Worm (Caenorhabditis elegans): Measurements from ENCODE around the gene Y56A3A.41.
"Not testable (repeated sequence)": the region's sequence is repeated elsewhere in the genome, so short reads cannot be mapped to it uniquely, and the experiment has no call there.

Y56A3A.41 gene

DNA sequence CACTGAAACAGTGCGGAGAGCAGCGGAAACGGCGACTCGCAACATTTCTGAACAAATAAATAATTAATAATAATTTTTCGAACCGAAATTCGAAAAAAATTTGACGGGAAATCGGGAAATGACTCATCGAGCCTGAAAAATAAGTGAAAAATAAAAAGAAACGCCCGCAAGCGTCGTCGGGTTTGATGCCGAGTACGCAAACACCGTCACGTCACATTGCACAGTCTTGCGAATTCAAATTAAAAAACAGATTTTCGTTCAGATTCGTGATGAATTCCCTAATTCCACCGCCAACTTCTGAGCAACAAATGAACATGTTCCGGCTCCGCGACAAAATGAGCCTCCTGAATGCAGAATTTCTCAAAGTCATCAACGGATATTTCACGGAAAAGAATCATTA lies 22.8 kb upstream of the Y56A3A.41 start, which contains the start of the genes ndab-1 and npp-16:
ndab-1 (minus strand) TSS at position 47 of the 400 bp plus-strand sequence.
npp-16 (plus strand) TSS at position 263 of the 400 bp plus-strand sequence.
- no peak for TF ChIP-seq unc-62 (GFP tag; optimal IDR thresholded peaks at IDR 0.05)

DNA sequence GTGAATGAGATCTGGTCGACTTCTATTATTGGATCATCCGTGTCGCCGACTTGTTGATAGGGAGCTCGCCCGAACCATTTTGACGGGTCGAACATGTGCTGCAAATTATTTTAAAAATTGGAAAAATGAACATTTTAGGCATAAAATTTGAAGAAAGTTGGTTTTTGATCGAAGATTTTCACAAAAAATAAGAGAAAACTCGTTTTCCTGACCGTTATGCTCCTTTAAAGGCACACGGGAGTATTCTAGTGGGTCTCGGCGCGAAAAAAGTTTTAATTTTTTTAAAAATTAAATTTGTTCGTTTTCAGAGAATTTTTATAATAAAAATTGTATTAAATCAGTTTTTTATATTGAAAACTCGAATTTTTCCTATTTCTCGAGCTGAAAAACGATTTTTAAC lies 21.4 kb upstream of the Y56A3A.41 start, which contains the start of gene Y56A3A.16:
Y56A3A.16 (minus strand) TSS at position 101 of the 400 bp plus-strand sequence.
- TF ChIP-seq unc-62 (GFP tag; optimal IDR thresholded peaks at IDR 0.05): no peak

DNA sequence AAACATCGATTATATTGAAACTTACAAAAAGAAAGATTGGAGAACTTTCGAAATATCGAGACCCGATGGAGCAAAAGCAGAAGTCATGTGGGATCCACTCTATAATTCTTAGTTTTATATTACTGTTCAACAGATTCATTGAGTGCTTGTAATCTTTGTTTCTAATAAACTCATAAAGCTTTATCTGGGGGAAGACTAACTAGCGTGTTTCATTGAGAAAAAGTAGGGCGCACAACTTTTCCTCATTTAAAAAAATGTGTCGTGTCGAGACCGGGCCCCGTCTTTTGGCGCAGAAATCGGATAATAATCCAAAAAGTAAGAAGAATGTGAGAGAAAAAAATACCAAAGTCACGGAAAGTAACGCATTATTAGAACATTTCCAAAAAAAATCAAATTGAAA lies 16.9 kb upstream of the Y56A3A.41 start, which contains the start of gene faah-4:
faah-4 (minus strand) TSS at position 101 of the 400 bp plus-strand sequence.
- no peak for TF ChIP-seq unc-62 (GFP tag; optimal IDR thresholded peaks at IDR 0.05)

DNA sequence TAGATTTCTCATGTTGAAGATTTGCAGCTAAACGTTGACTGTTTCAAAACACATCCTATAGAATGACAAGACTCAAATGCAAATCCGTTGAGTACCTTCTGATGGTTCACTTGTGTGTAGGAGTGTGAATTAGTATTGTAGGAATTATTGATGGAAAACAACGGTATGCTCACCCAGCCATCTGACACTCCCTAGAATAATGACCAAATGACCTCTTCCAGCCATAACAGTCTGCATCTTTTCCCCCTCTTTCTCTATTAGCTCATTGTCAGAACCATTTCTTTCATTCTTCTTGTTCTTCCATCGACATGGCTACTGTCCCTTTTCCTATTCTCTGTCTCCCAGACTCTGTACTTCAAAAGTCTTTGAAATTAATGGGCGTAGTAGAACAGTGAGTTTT lies 15.8 kb upstream of the Y56A3A.41 start, which contains the start of gene fbxb-24:
fbxb-24 (plus strand) TSS at position 301 of the 400 bp plus-strand sequence.
- TF ChIP-seq unc-62 (GFP tag; optimal IDR thresholded peaks at IDR 0.05): no peak

DNA sequence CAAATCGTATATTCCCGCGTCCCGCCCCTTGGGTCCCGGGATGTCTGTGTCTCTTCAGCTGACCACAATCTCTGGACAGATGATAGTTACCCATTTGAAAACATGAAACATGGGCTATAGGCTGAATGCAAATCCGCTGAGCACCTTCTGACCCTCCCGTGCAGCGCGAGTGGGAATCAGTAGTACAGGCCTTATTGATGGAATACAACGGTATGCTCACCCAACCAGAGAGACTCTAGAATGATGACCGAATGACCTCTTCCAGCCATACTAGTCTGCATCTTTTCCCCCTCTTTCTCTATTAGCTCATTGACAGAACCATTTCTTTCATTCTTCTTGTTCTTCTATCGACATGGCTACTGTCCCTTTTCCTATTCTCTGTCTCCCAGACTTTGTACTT lies 14.3 kb upstream of the Y56A3A.41 start, which contains the start of gene sdz-33:
sdz-33 (plus strand) TSS at position 301 of the 400 bp plus-strand sequence.
- TF ChIP-seq unc-62 (GFP tag; optimal IDR thresholded peaks at IDR 0.05): no peak

DNA sequence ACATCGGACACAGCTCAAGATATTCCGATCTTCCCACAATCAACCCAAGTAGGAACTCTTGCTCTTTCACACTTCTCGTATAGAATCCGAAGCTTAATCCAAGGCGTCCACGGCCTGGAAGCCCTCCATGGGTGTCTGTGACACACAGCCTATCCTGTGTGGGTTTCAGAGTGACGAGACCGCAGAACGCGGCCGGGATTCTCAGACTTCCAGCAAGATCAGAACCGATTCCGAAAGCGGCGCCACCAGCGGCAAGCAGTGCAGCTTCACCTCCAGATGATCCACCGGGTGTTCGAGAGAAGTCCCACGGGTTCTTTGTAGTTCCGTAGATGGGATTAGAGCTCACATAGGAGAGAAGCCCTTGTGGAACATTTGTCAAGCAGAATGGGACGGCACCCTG lies 9.9 kb upstream of the Y56A3A.41 start:
- TF ChIP-seq unc-62 (GFP tag; optimal IDR thresholded peaks at IDR 0.05): no peak

DNA sequence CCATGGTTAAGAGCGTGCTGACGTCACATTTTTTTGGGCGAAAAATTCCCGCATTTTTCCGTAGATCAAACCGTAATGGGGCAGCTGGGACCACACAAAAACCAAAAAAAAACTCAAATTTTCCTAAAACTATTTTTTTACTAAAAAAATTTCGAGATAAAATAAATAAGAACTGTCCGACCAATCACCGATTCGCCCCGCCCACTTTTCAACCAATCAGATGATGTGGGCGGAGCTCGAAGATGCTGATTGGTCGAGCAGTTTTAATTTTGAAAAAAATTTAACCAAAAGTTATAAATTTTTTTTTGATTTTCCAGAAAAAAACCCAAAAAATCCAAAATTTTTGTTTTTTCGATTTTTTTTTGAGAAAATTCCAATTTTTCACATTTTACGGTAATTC lies 7.2 kb upstream of the Y56A3A.41 start:
- TF ChIP-seq unc-62 (GFP tag; optimal IDR thresholded peaks at IDR 0.05): no peak

DNA sequence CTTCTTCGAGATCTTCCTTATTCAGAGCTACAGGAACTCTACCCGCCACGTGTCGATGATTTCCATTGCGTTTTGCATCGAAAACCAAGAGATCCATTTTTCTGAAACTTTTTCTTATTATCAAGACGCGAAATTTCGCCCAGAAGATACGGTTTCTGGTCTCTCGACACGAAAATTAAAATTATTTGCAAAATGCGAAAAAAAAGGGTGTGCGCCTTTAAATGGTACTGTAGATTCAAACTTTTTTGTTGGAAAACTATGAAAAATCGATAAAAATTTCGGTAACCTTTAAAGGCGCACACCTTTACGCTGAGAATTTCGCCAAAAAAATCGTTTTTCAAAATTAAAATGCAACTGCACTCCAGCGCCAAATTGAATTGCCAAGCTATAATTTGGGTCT lies 5.3 kb upstream of the Y56A3A.41 start, which contains the start of gene tsen-2:
tsen-2 (minus strand) TSS at position 101 of the 400 bp plus-strand sequence.
- no peak for TF ChIP-seq unc-62 (GFP tag; optimal IDR thresholded peaks at IDR 0.05)

DNA sequence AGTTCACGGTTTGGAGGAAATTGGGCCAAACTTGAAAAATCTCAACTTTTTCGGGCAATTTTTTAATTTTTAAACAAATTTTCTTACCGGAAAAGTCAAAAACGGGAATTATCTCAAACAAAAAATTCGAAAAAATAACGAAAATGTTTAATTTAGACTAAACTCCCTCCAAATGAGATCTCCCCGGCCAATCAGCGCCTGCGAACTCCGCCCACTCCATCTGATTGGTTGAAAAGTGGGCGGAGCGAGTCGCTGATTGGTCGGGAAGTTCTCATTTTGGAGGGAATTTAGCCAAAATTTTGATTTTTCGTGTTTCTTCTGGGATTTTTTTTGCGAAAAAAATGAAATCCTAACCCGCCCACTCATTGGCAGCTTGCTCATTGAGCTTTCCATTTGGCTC lies 3.8 kb upstream of the Y56A3A.41 start:
- TF ChIP-seq unc-62 (GFP tag; optimal IDR thresholded peaks at IDR 0.05): no peak

DNA sequence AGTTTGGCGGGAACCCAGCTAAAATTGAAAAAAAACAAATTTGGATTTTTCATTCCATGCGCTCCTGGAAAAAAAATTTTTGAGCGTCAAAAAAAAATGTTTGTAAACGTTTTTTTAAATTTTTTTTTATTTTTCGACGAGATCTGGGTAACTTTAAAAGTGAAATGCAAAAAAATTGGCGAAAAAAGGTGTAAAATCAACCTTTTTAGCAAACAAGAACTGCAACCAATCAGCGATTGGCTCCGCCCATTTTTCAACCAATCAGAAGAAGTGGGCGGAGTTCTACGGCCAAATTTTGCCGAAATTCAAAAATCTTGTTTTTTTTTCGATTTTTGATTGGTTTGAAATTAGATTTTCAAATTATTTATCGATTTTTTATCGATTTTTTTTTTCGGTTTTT lies 2.7 kb upstream of the Y56A3A.41 start:
- no peak for TF ChIP-seq unc-62 (GFP tag; optimal IDR thresholded peaks at IDR 0.05)

DNA sequence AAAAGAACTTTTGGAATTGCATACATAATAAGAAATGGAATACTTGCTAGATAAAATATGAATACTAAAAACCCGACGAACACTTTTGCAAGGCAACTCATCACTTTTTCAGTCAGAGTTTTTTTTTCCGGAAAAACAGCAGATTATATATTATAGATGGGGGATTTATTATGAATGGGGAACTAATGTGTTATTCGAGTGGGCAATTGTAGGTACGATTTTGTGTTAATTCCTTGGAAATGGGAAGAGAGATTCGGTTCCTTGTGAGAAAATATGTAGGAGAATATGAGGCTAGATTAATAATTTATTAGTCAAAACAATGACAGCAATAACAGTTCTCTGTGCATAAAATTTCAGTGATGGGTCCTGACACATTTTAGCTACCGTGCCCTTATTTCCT lies 1.5 kb downstream of the Y56A3A.41 start, which contains the start of gene faah-5:
faah-5 (minus strand) TSS at position 101 of the 400 bp plus-strand sequence.
- no peak for TF ChIP-seq unc-62 (GFP tag; optimal IDR thresholded peaks at IDR 0.05)

DNA sequence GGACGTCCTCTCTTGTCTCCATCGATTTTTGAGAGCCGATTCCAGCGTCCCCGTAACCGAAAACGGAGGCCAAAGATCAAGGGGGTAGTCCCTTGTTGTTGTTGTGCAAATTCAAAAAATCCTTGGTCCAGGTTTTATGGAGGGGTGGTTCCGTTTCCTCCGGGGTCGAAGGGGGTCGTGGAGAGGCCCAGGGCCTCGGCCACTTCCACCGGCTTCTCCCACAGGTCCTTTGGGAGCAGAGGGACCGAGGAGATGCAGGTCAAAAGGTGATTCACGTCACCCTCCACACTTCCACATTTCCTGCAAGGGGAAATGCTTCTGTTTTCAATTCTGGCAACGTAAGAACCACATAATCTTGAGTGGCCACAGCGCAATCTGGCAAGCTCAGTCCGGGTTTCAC lies 9.1 kb downstream of the Y56A3A.41 start, which contains the start of gene fbxb-22:
fbxb-22 (minus strand) TSS at position 61 of the 400 bp plus-strand sequence.
- not testable (repeated sequence) for TF ChIP-seq unc-62 (GFP tag; optimal IDR thresholded peaks at IDR 0.05)

DNA sequence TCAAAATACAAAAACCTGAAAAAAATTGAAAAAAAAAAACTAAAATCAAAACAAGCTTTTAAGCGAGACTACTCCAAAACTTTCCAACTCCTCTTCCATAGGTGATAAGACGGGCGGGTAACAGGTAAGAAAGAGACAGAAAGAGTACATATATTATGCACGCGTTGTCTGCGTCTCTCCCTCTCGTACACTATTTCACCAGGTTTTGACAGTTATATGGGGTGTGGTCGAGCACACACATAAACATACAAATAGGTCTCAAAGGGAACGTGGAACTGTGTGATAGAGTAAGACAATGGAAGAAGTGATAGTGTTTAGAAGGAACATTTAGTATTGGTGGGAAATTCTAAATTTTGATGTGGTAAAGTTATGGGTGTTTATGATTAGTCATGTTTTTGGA lies 11.3 kb downstream of the Y56A3A.41 start:
- TF ChIP-seq unc-62 (GFP tag; optimal IDR thresholded peaks at IDR 0.05): no peak

DNA sequence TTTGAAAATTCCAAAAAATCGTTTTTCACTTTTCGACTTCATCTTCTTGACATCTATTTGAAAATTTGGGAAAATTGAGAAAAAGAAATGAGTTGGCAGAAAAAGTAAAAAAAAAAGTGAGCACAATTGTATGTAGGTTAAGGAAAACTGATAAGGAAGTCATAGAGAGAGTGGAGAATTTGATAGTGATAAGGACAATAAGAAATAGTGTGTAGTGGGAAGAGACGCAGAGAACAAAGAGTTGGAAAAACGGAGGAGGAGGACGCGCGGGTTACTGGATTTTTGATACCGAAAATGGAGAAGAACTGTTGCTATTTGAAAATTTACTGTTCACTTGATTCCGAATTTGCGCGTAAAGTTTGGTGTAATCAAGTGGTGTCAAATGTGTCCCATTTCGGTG lies 14.1 kb downstream of the Y56A3A.41 start, which contains the start of gene Y56A3A.6:
Y56A3A.6 (minus strand) TSS at position 53 of the 400 bp plus-strand sequence.
- no peak for TF ChIP-seq unc-62 (GFP tag; optimal IDR thresholded peaks at IDR 0.05)

DNA sequence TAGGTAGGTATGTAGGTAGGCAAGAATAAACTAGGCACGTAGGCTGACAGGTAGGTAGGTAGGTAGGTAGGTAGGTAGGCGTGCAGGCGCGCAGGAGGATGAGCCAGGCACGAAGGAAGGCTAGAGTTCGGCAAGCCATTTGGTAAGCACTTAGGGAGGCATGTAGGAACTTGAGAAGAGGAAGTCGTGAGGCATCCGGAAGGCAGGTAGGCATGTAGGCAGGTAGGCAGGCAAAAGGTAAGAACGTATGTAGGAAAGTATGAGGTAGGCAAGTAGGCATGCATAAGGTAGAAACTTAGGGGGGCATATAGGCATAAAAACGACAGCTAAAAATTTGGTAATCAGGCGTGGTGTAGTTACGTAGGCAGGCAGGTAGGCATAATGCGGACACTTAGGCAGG lies 16.7 kb downstream of the Y56A3A.41 start:
- TF ChIP-seq unc-62 (GFP tag; optimal IDR thresholded peaks at IDR 0.05): no peak

DNA sequence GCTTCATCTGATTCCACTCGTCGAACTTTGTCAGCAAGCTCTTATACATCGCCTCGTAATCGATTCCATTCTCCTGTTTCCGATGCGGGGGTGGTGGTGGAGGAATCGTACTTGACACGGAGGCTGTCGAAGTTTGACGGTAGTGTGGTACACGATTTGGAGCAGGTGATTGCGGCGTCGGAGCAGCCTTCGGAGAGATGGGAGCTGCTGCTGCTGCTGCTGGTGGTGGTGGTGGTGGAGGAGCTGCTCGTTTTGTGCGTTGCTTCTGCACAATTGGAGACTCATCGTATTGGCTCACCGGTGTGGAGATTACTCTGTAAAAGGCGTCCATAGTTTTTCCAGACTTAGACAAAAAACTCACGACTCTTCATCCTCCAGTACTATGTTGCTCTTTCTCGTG lies 18.6 kb downstream of the Y56A3A.41 start:
- TF ChIP-seq unc-62 (GFP tag; optimal IDR thresholded peaks at IDR 0.05): no peak

DNA sequence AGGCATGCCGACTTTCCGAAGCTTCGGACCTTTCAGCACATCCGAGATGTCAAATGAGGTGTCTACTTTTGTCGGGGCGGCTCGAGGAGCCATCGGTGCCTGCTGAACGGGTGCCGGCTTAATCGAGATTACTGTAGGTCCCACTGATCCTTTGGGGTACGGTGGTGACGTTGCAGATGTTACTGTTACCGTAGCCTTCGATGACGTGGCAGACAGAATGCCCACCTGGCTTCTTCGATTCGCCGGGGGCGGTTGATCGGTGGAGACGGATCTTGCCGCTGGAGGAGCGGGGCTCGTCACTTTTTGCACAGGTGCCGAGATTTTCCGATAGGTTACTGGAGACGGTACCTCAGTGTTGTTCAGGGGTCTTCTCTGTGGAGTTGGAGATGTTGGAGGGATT lies 21.2 kb downstream of the Y56A3A.41 start:
- no peak for TF ChIP-seq unc-62 (GFP tag; optimal IDR thresholded peaks at IDR 0.05)

DNA sequence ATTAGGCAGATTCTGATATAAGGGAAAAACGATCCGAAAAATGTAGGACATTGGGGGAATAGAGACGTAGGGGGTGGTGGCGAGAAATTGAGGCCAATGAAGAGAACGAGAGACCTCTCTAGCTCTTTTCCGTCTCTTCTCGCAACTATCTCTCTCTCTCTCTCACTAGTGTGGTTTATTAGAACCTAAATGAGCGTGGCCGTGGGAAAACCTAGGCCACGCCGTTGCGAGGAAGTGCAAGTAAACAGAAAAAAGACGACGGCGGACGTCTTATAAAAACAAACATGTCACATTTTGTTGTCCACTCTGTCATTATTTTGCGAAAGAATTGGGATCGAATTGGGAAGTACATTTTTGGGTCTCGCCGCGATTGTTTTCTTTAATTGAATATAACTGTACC lies 22.8 kb downstream of the Y56A3A.41 start:
- TF ChIP-seq unc-62 (GFP tag; optimal IDR thresholded peaks at IDR 0.05): no peak

Data from whole organism, dauer.